Fruit fly (Drosophila melanogaster) whole organism, pupa: ENCODE measurements around the gene PolG2.

ENCODE experiments used
- CG10348 ChIP-seq: fragments of 200-800 bp; sonication (Bioruptor generic); IDR thresholded peaks from 2 replicates; pipeline ENCODE4 v1.3.6; 2022; ENCODE audit warnings: missing biosample characterization, missing genetic modification characterization
- CG12605 ChIP-seq: fragments of 200-800 bp; sonication (Bioruptor generic); IDR thresholded peaks from 2 replicates; pipeline ENCODE4 v1.3.6; 2022; ENCODE audit warnings: missing biosample characterization, missing genetic modification characterization
- CG13204 ChIP-seq: fragments of 200-800 bp; sonication (Bioruptor generic); optimal IDR thresholded peaks from 2 replicates; lab custom pipeline; 2018; ENCODE audit warnings: missing biosample characterization, mild to moderate bottlenecking, missing genetic modification characterization, moderate library complexity
- CG14655 ChIP-seq: fragments of 200-800 bp; sonication (Bioruptor generic); optimal IDR thresholded peaks from 3 replicates; lab custom pipeline; 2017; ENCODE audit warnings: mild to moderate bottlenecking, missing biosample characterization, missing genetic modification reagents, missing genetic modification characterization
- CG15710 ChIP-seq: fragments of 200-800 bp; sonication (Bioruptor generic); optimal IDR thresholded peaks from 2 replicates; lab custom pipeline; 2018; ENCODE audit warnings: missing biosample characterization, mild to moderate bottlenecking, missing genetic modification characterization, moderate library complexity
- CG17806 ChIP-seq: fragments of 200-800 bp; sonication (Bioruptor generic); optimal IDR thresholded peaks from 2 replicates; lab custom pipeline; 2018; ENCODE audit warnings: missing biosample characterization, mild to moderate bottlenecking, missing genetic modification characterization, moderate library complexity
- CG32121 ChIP-seq: fragments of 200-800 bp; sonication (Bioruptor generic); IDR thresholded peaks from 2 replicates; pipeline ENCODE4 v1.3.6; 2022; ENCODE audit warnings: missing biosample characterization, missing genetic modification characterization
- CG34367 ChIP-seq: fragments of 200-800 bp; sonication (Bioruptor generic); optimal IDR thresholded peaks from 2 replicates; lab custom pipeline; 2018; ENCODE audit warnings: missing biosample characterization, mild to moderate bottlenecking, missing genetic modification characterization
- CG4496 ChIP-seq: fragments of 200-800 bp; sonication (Bioruptor generic); IDR thresholded peaks from 3 replicates; pipeline ENCODE4 v1.3.6; 2022; ENCODE audit warnings: missing biosample characterization, missing genetic modification characterization
- CG8159 ChIP-seq: fragments of 200-800 bp; sonication (Bioruptor generic); optimal IDR thresholded peaks from 3 replicates; lab custom pipeline; 2018; ENCODE audit warnings: missing biosample characterization, mild to moderate bottlenecking, missing genetic modification characterization, moderate library complexity
- CG8301 ChIP-seq: fragments of 200-800 bp; sonication (Bioruptor generic); optimal IDR thresholded peaks from 2 replicates; lab custom pipeline; 2018; ENCODE audit warnings: missing biosample characterization, mild to moderate bottlenecking, missing genetic modification characterization
- CG9948 ChIP-seq: fragments of 200-800 bp; sonication (Bioruptor generic); optimal IDR thresholded peaks from 2 replicates; lab custom pipeline; 2018; ENCODE audit warnings: missing biosample characterization, mild to moderate bottlenecking, missing genetic modification characterization, moderate library complexity
- D1 ChIP-seq: fragments of 200-800 bp; sonication (Bioruptor generic); optimal IDR thresholded peaks from 2 replicates; lab custom pipeline; 2018; ENCODE audit warnings: missing biosample characterization, mild to moderate bottlenecking, missing genetic modification characterization, moderate library complexity
- EcR ChIP-seq: fragments of 200-800 bp; sonication (Bioruptor generic); optimal IDR thresholded peaks from 3 replicates; lab custom pipeline; 2019; ENCODE audit warnings: missing biosample characterization, missing genetic modification characterization, mild to moderate bottlenecking, moderate library complexity, missing genetic modification reagents
- Ets98B ChIP-seq: fragments of 200-800 bp; sonication (Bioruptor generic); IDR thresholded peaks from 2 replicates; pipeline ENCODE4 v1.3.6; 2022; ENCODE audit warnings: missing biosample characterization, missing genetic modification characterization
- Pif1A ChIP-seq: fragments of 200-800 bp; sonication (Bioruptor generic); optimal IDR thresholded peaks from 3 replicates; lab custom pipeline; 2016; ENCODE audit warnings: missing biosample characterization, missing genetic modification characterization
- Pif1B ChIP-seq: fragments of 200-800 bp; sonication (Bioruptor generic); optimal IDR thresholded peaks from 3 replicates; lab custom pipeline; 2016; ENCODE audit warnings: missing biosample characterization, missing genetic modification characterization
- Snoo ChIP-seq: fragments of 200-800 bp; sonication (Bioruptor generic); optimal IDR thresholded peaks from 3 replicates; lab custom pipeline; 2017; ENCODE audit warnings: missing biosample characterization, mild to moderate bottlenecking, missing genetic modification characterization, inconsistent platforms
- fd96Ca ChIP-seq: fragments of 200-800 bp; sonication (Bioruptor generic); IDR thresholded peaks from 3 replicates; pipeline ENCODE4 v1.3.6; 2022; ENCODE audit warnings: missing biosample characterization, missing genetic modification characterization
- gl ChIP-seq: fragments of 200-800 bp; sonication (Bioruptor generic); optimal IDR thresholded peaks from 2 replicates; lab custom pipeline; 2018; ENCODE audit warnings: missing biosample characterization, mild to moderate bottlenecking, missing genetic modification characterization
- rn ChIP-seq: fragments of 200-800 bp; sonication (Bioruptor generic); IDR thresholded peaks from 2 replicates; pipeline ENCODE4 v1.3.6; 2022; ENCODE audit warnings: missing biosample characterization, missing genetic modification characterization

Gene PolG2

dm6 chr2L:13807959-13808358 lies 24.9 kb downstream of the PolG2 start:
- peak; percentile 3 for TF ChIP-seq Snoo (tag; lab: Kevin White, UChicago)
- no peak for TF ChIP-seq CG10348 (GFP tag; lab: Robert Waterston, UW)
- no peak for TF ChIP-seq CG4496 (GFP tag; lab: Robert Waterston, UW)
- no peak for TF ChIP-seq CG9948
- TF ChIP-seq Pif1A, result no peak
- no peak for TF ChIP-seq CG14655 (GFP tag; lab: Kevin White, UChicago)

dm6 chr2L:13807097-13807496 lies 25.8 kb downstream of the PolG2 start:
- TF ChIP-seq CG13204 (GFP tag; lab: Kevin White, UChicago), result no peak
- TF ChIP-seq CG4496 (GFP tag; lab: Robert Waterston, UW), result no peak
- TF ChIP-seq CG14655 (GFP tag; lab: Kevin White, UChicago), result no peak
- no peak for TF ChIP-seq CG12605 (GFP tag; lab: Robert Waterston, UW)
- TF ChIP-seq CG10348 (GFP tag; lab: Robert Waterston, UW), result no peak
- TF ChIP-seq CG15710 (tag; lab: Kevin White, UChicago), result no peak
- TF ChIP-seq CG34367 (tag; lab: Kevin White, UChicago), result no peak
- no peak for TF ChIP-seq CG8301 (tag; lab: Kevin White, UChicago)
- no peak for TF ChIP-seq CG9948
- TF ChIP-seq Ets98B (GFP tag; lab: Robert Waterston, UW), result no peak
- no peak for TF ChIP-seq Snoo (tag; lab: Kevin White, UChicago)
- no peak for TF ChIP-seq CG8159 (tag; lab: Kevin White, UChicago)
- TF ChIP-seq CG17806 (tag; lab: Kevin White, UChicago), result no peak
- TF ChIP-seq Pif1B (GFP tag; lab: Kevin White, UChicago), result no peak
- no peak for TF ChIP-seq fd96Ca (GFP tag; lab: Robert Waterston, UW)
- no peak for TF ChIP-seq EcR (GFP tag; lab: Kevin White, UChicago)
- TF ChIP-seq rn (GFP tag; lab: Robert Waterston, UW), result no peak
- no peak for TF ChIP-seq CG32121
- no peak for TF ChIP-seq gl

- TF ChIP-seq CG8159 (tag; lab: Kevin White, UChicago) (no peak), fd96Ca (GFP tag; lab: Robert Waterston, UW) (no peak), CG8301 (tag; lab: Kevin White, UChicago) (no peak), CG9948 (no peak)
Observed at dm6 chr2L:13805170-13805569, 27.7 kb downstream of the PolG2 start.

dm6 chr2L:13804561-13805067 lies 28.3 kb downstream of the PolG2 start:
- TF ChIP-seq rn (GFP tag; lab: Robert Waterston, UW) (no peak), Snoo (tag; lab: Kevin White, UChicago) (no peak), CG17806 (tag; lab: Kevin White, UChicago) (no peak), Ets98B (GFP tag; lab: Robert Waterston, UW) (peak; percentile 46; the same call in 1 of the 2 replicates), CG12605 (GFP tag; lab: Robert Waterston, UW) (no peak), fd96Ca (GFP tag; lab: Robert Waterston, UW) (peak; percentile 46; the same call in 1 of the 3 replicates), CG10348 (GFP tag; lab: Robert Waterston, UW) (no peak), CG34367 (tag; lab: Kevin White, UChicago) (no peak), D1 (no peak), EcR (GFP tag; lab: Kevin White, UChicago) (peak; percentile 90), CG9948 (no peak), gl (peak; percentile 37), CG8159 (tag; lab: Kevin White, UChicago) (no peak), CG4496 (GFP tag; lab: Robert Waterston, UW) (no peak), CG32121 (no peak), Pif1A (no peak), CG14655 (GFP tag; lab: Kevin White, UChicago) (no peak), Pif1B (GFP tag; lab: Kevin White, UChicago) (no peak)

dm6 chr2L:13803805-13804560 lies 28.9 kb downstream of the PolG2 start:
- no peak for TF ChIP-seq CG13204 (GFP tag; lab: Kevin White, UChicago)
- TF ChIP-seq CG15710 (tag; lab: Kevin White, UChicago), result no peak
- 0 out of 3 replicates have a peak, but pooled peaks have one; percentile 22 for TF ChIP-seq CG4496 (GFP tag; lab: Robert Waterston, UW)
- no peak for TF ChIP-seq Ets98B (GFP tag; lab: Robert Waterston, UW)
- no peak for TF ChIP-seq CG12605 (GFP tag; lab: Robert Waterston, UW)

dm6 chr2L:13803032-13803661 lies 29.8 kb downstream of the PolG2 start, which contains the start of gene CAH1:
CAH1 (plus strand) TSS chr2L:13803626.
- no peak for TF ChIP-seq CG15710 (tag; lab: Kevin White, UChicago)
- no peak for TF ChIP-seq Pif1A
- no peak for TF ChIP-seq CG8301 (tag; lab: Kevin White, UChicago)
- no peak for TF ChIP-seq rn (GFP tag; lab: Robert Waterston, UW)
- TF ChIP-seq CG10348 (GFP tag; lab: Robert Waterston, UW), result no peak
- no peak for TF ChIP-seq CG8159 (tag; lab: Kevin White, UChicago)
- no peak for TF ChIP-seq CG32121
- no peak for TF ChIP-seq CG34367 (tag; lab: Kevin White, UChicago)
- no peak for TF ChIP-seq Snoo (tag; lab: Kevin White, UChicago)
- TF ChIP-seq gl, result no peak
- TF ChIP-seq Ets98B (GFP tag; lab: Robert Waterston, UW), result no peak
- no peak for TF ChIP-seq CG17806 (tag; lab: Kevin White, UChicago)
- no peak for TF ChIP-seq fd96Ca (GFP tag; lab: Robert Waterston, UW)
